Fruit fly (Drosophila melanogaster) whole organism, embryonic: ENCODE data around the gene gro.

ENCODE experiments used
- Atf-2 ChIP-seq: fragments of 200-800 bp; sonication (Bioruptor generic); optimal IDR thresholded peaks from 2 replicates; lab custom pipeline; 2016; ENCODE audit warnings: missing biosample characterization, missing genetic modification characterization
- Bgb ChIP-seq: fragments of 200-800 bp; sonication (Bioruptor generic); IDR thresholded peaks from 2 replicates; pipeline ENCODE4 v1.3.6; 2022; ENCODE audit warnings: missing biosample characterization, missing genetic modification characterization; ENCODE audit not compliant: partially characterized antibody
- CG10209 ChIP-seq: fragments of 200-800 bp; sonication (Bioruptor generic); optimal IDR thresholded peaks from 3 replicates; lab custom pipeline; 2017; ENCODE audit warnings: missing biosample characterization, mild to moderate bottlenecking, missing genetic modification characterization, missing genetic modification reagents
- CG11093 ChIP-seq: fragments of 200-800 bp; sonication (Bioruptor generic); IDR thresholded peaks from 3 replicates; pipeline ENCODE4 v1.3.6; 2022; ENCODE audit warnings: missing biosample characterization, missing genetic modification characterization
- CG11560 ChIP-seq: fragments of 200-800 bp; sonication (Bioruptor generic); IDR thresholded peaks from 3 replicates; pipeline ENCODE4 v1.3.6; 2022; ENCODE audit warnings: missing biosample characterization, missing genetic modification characterization
- CG12155 ChIP-seq: fragments of 200-800 bp; sonication (Bioruptor generic); optimal IDR thresholded peaks from 3 replicates; lab custom pipeline; 2016; ENCODE audit warnings: missing biosample characterization, missing genetic modification characterization
- CG12942 ChIP-seq: fragments of 200-800 bp; sonication (Bioruptor generic); optimal IDR thresholded peaks from 3 replicates; lab custom pipeline; 2016; ENCODE audit warnings: missing biosample characterization, missing genetic modification characterization
- CG14050 ChIP-seq: fragments of 200-800 bp; sonication (Bioruptor generic); IDR thresholded peaks from 3 replicates; pipeline ENCODE4 v1.3.6; 2022; ENCODE audit warnings: missing biosample characterization, missing genetic modification characterization
- CG14441 ChIP-seq: fragments of 200-800 bp; sonication (Bioruptor generic); IDR thresholded peaks from 2 replicates; pipeline ENCODE4 v1.3.6; 2022; ENCODE audit warnings: missing biosample characterization, missing genetic modification characterization
- CG14710 ChIP-seq: fragments of 200-800 bp; sonication (Bioruptor generic); optimal IDR thresholded peaks from 3 replicates; lab custom pipeline; 2019; ENCODE audit warnings: missing biosample characterization, mild to moderate bottlenecking, missing genetic modification characterization, moderate library complexity
- CG16813 ChIP-seq: fragments of 200-800 bp; sonication (Bioruptor generic); IDR thresholded peaks from 3 replicates; pipeline ENCODE4 v1.3.6; 2022; ENCODE audit warnings: missing biosample characterization, missing genetic modification characterization; ENCODE audit not compliant: partially characterized antibody
- CG17912 ChIP-seq: fragments of 200-800 bp; sonication (Bioruptor generic); optimal IDR thresholded peaks from 2 replicates; lab custom pipeline; 2018; ENCODE audit warnings: missing biosample characterization, mild to moderate bottlenecking, missing genetic modification characterization
- CG1792 ChIP-seq: fragments of 200-800 bp; sonication (Bioruptor generic); optimal IDR thresholded peaks from 2 replicates; lab custom pipeline; 2016; ENCODE audit warnings: missing biosample characterization, missing genetic modification characterization
- CG2116 ChIP-seq: fragments of 200-800 bp; sonication (Bioruptor generic); optimal IDR thresholded peaks from 3 replicates; lab custom pipeline; 2018; ENCODE audit warnings: missing biosample characterization, mild to moderate bottlenecking, missing genetic modification characterization
- CG2712 ChIP-seq: fragments of 200-800 bp; optimal IDR thresholded peaks from 3 replicates; lab custom pipeline; 2019; ENCODE audit warnings: missing biosample characterization, mild to moderate bottlenecking, missing genetic modification characterization, moderate library complexity
- CG3065 ChIP-seq: fragments of 200-800 bp; sonication (Bioruptor generic); optimal IDR thresholded peaks from 2 replicates; lab custom pipeline; 2016; ENCODE audit warnings: missing biosample characterization, missing genetic modification characterization
- CG32772 ChIP-seq: fragments of 200-800 bp; sonication (Bioruptor generic); IDR thresholded peaks from 2 replicates; pipeline ENCODE4 v1.3.6; 2022; ENCODE audit warnings: missing biosample characterization, missing genetic modification characterization
- CG3726 ChIP-seq: fragments of 200-800 bp; sonication (Bioruptor generic); IDR thresholded peaks from 3 replicates; pipeline ENCODE4, ENCODE4 v1.3.6; 2022; ENCODE audit warnings: missing biosample characterization, missing genetic modification characterization
- CG42726 ChIP-seq: fragments of 200-800 bp; sonication (Bioruptor generic); IDR thresholded peaks from 2 replicates; pipeline ENCODE4 v1.3.6; 2022; ENCODE audit warnings: missing biosample characterization, missing genetic modification characterization; ENCODE audit not compliant: partially characterized antibody
- CG4617 ChIP-seq: fragments of 200-800 bp; sonication (Bioruptor generic); optimal IDR thresholded peaks from 3 replicates; lab custom pipeline; 2016; ENCODE audit warnings: missing biosample characterization, missing genetic modification characterization, borderline replicate concordance
- CG4707 ChIP-seq: fragments of 200-800 bp; sonication (Bioruptor generic); optimal IDR thresholded peaks from 2 replicates; lab custom pipeline; 2018; ENCODE audit warnings: missing biosample characterization, mild to moderate bottlenecking, missing genetic modification characterization, moderate library complexity
- CG6254 ChIP-seq: fragments of 200-800 bp; sonication (Bioruptor generic); optimal IDR thresholded peaks from 3 replicates; lab custom pipeline; 2017; ENCODE audit warnings: mild to moderate bottlenecking, missing biosample characterization, missing genetic modification reagents, missing genetic modification characterization
- CG9932 ChIP-seq: fragments of 200-800 bp; sonication (Bioruptor generic); IDR thresholded peaks from 2 replicates; pipeline ENCODE4 v1.3.6; 2022; ENCODE audit warnings: missing biosample characterization, missing genetic modification characterization
- D19A ChIP-seq: fragments of 200-800 bp; optimal IDR thresholded peaks from 3 replicates; lab custom pipeline; 2019; ENCODE audit warnings: missing biosample characterization, mild to moderate bottlenecking, missing genetic modification characterization, moderate library complexity
- Dip2 ChIP-seq: fragments of 200-800 bp; sonication (Bioruptor generic); IDR thresholded peaks from 2 replicates; pipeline ENCODE4 v1.3.6; 2022; ENCODE audit warnings: missing biosample characterization, missing genetic modification characterization
- Dll ChIP-seq: fragments of 200-800 bp; sonication (Bioruptor generic); IDR thresholded peaks from 4 replicates; pipeline ENCODE4 v1.3.6; 2022; ENCODE audit warnings: missing biosample characterization, missing genetic modification characterization; ENCODE audit not compliant: partially characterized antibody
- Dp ChIP-seq: fragments of 200-800 bp; sonication (Bioruptor generic); optimal IDR thresholded peaks from 2 replicates; lab custom pipeline; 2018; ENCODE audit warnings: missing biosample characterization, mild to moderate bottlenecking, missing genetic modification characterization, moderate library complexity
- Dref ChIP-seq: fragments of 200-800 bp; sonication (Bioruptor generic); IDR thresholded peaks from 2 replicates; pipeline ENCODE4 v1.3.6; 2022; ENCODE audit warnings: missing biosample characterization, missing genetic modification characterization
- Ets97D ChIP-seq: fragments of 200-800 bp; sonication (Bioruptor generic); optimal IDR thresholded peaks from 3 replicates; lab custom pipeline; 2016; ENCODE audit warnings: missing biosample characterization, missing genetic modification characterization
- H2.0 ChIP-seq: fragments of 200-800 bp; sonication (Bioruptor generic); IDR thresholded peaks from 2 replicates; pipeline ENCODE4 v1.3.6; 2022; ENCODE audit warnings: missing biosample characterization, missing genetic modification characterization
- Kr ChIP-seq: fragments of 200-800 bp; sonication (Bioruptor generic); optimal IDR thresholded peaks from 2 replicates; lab custom pipeline; 2017; ENCODE audit warnings: missing biosample characterization, mild to moderate bottlenecking, missing genetic modification characterization
- Oli ChIP-seq: fragments of 200-800 bp; sonication (Bioruptor generic); optimal IDR thresholded peaks from 2 replicates; lab custom pipeline; 2018; ENCODE audit warnings: missing biosample characterization, mild to moderate bottlenecking, missing genetic modification characterization, moderate library complexity
- Opbp ChIP-seq: fragments of 200-800 bp; sonication (Bioruptor generic); IDR thresholded peaks from 3 replicates; pipeline ENCODE4 v1.3.6; 2022; ENCODE audit warnings: missing biosample characterization, missing genetic modification characterization; ENCODE audit not compliant: partially characterized antibody
- Pdp1 ChIP-seq, 2 experiments: fragments of 200-800 bp; sonication (Bioruptor generic); optimal IDR thresholded peaks; 3 replicates each; lab custom pipeline; 2016; ENCODE audit warnings: missing biosample characterization in 2 of 2, missing genetic modification characterization in 2 of 2, mild to moderate bottlenecking in 1 of 2, moderate library complexity in 1 of 2
- az2 ChIP-seq: fragments of 200-800 bp; sonication (Bioruptor generic); optimal IDR thresholded peaks from 3 replicates; lab custom pipeline; 2016; ENCODE audit warnings: missing biosample characterization, missing genetic modification characterization
- bab2 ChIP-seq: fragments of 200-800 bp; sonication (Bioruptor generic); optimal IDR thresholded peaks from 2 replicates; lab custom pipeline; 2016; ENCODE audit warnings: missing biosample characterization, missing genetic modification characterization
- bowl ChIP-seq: fragments of 200-800 bp; sonication (Bioruptor generic); IDR thresholded peaks from 2 replicates; pipeline ENCODE4 v1.3.6; 2022; ENCODE audit warnings: missing biosample characterization, missing genetic modification characterization
- chinmo ChIP-seq: fragments of 200-800 bp; sonication (Bioruptor generic); IDR thresholded peaks from 4 replicates; pipeline ENCODE4 v1.3.6; 2022; ENCODE audit warnings: missing biosample characterization, missing genetic modification characterization; ENCODE audit not compliant: partially characterized antibody
- dpn ChIP-seq, 2 experiments: fragments of 200-800 bp; sonication (Bioruptor generic); optimal IDR thresholded peaks; 3 replicates each; lab custom pipeline; 2016; ENCODE audit warnings: missing biosample characterization in 2 of 2, missing genetic modification characterization in 2 of 2
- fd64A ChIP-seq: fragments of 200-800 bp; sonication (Bioruptor generic); optimal IDR thresholded peaks from 3 replicates; lab custom pipeline; 2018; ENCODE audit warnings: missing biosample characterization, mild to moderate bottlenecking, missing genetic modification characterization
- gro ChIP-seq: fragments of 200-800 bp; sonication (Bioruptor generic); optimal IDR thresholded peaks from 2 replicates; lab custom pipeline; 2016; ENCODE audit warnings: missing biosample characterization, missing genetic modification characterization
- hb ChIP-seq: fragments of 200-800 bp; sonication (Bioruptor generic); IDR thresholded peaks from 3 replicates; pipeline ENCODE4 v1.3.6; 2022; ENCODE audit warnings: missing biosample characterization, missing genetic modification characterization; ENCODE audit not compliant: partially characterized antibody
- lmd ChIP-seq: fragments of 200-800 bp; sonication (Bioruptor generic); IDR thresholded peaks from 2 replicates; pipeline ENCODE4 v1.3.6; 2022; ENCODE audit warnings: missing biosample characterization, missing genetic modification characterization
- pb ChIP-seq: fragments of 200-800 bp; sonication (Bioruptor generic); optimal IDR thresholded peaks from 3 replicates; lab custom pipeline; 2016; ENCODE audit warnings: missing biosample characterization, missing genetic modification characterization
- rib ChIP-seq: fragments of 200-800 bp; sonication (Bioruptor generic); IDR thresholded peaks from 2 replicates; pipeline ENCODE4 v1.3.6; 2022; ENCODE audit warnings: missing biosample characterization, missing genetic modification characterization
- row ChIP-seq: fragments of 200-800 bp; sonication (Bioruptor generic); IDR thresholded peaks from 3 replicates; pipeline ENCODE4 v1.3.6; 2022; ENCODE audit warnings: missing biosample characterization, missing genetic modification characterization
- so ChIP-seq: fragments of 200-800 bp; sonication (Bioruptor generic); IDR thresholded peaks from 3 replicates; pipeline ENCODE4 v1.3.6; 2022; ENCODE audit warnings: missing biosample characterization, missing genetic modification characterization
- yki ChIP-seq: fragments of >200 bp; optimal IDR thresholded peaks from 3 replicates; lab custom pipeline; 2018
- zen ChIP-seq: fragments of 200-800 bp; sonication (Bioruptor generic); optimal IDR thresholded peaks from 3 replicates; lab custom pipeline; 2018; ENCODE audit warnings: missing biosample characterization, mild to moderate bottlenecking, missing genetic modification characterization, moderate library complexity

Gene gro

dm6 chr3R:26052150-26052908 is 10.8 kb downstream of the gro start, which contains the start of the genes Exo84 and Vps2 (continued):
- TF ChIP-seq CG4617 (GFP tag; lab: Kevin White, UChicago) (no peak), zen (tag; lab: Kevin White, UChicago) (peak; percentile 35), Opbp (GFP tag; lab: Robert Waterston, UW) (no peak), az2 (peak; percentile 41), Pdp1 (GFP tag; optimal IDR thresholded peaks at IDR 0.05; lab: Kevin White, UChicago) (peak in 1 of 2 experiments; percentile 68), rib (no peak), CG2116 (peak; percentile 13), CG2712 (peak; percentile 54), row (GFP tag; lab: Robert Waterston, UW) (peak; percentile 86), bab2 (GFP tag; lab: Kevin White, UChicago) (peak; percentile 38), CG17912 (no peak), D19A (tag; lab: Kevin White, UChicago) (no peak), fd64A (GFP tag; lab: Kevin White, UChicago) (no peak), Dp (GFP tag; lab: Kevin White, UChicago) (no peak), hb (no peak), Oli (tag; lab: Kevin White, UChicago) (peak; percentile 58), CG12942 (peak; percentile 29), dpn (GFP tag; optimal IDR thresholded peaks at IDR 0.05; lab: Kevin White, UChicago) (peak in 1 of 2 experiments; percentile 2), CG3065 (no peak), CG11560 (tag; lab: Robert Waterston, UW) (peak; percentile 13; the same call in 1 of the 3 replicates), H2.0 (GFP tag; lab: Robert Waterston, UW) (0 out of 2 replicates have a peak, but pooled peaks have one; percentile 32), CG12155 (GFP tag; lab: Kevin White, UChicago) (peak; percentile 6)
- TF ChIP-seq, all 482 proteins: peak for 161

- TF ChIP-seq CG6254 (GFP tag; lab: Kevin White, UChicago): peak; percentile 86
- peak; percentile 5 for TF ChIP-seq pb (GFP tag; lab: Kevin White, UChicago)
- peak; percentile 54; the same call in 2 of the 4 replicates for TF ChIP-seq Dll (GFP tag; lab: Robert Waterston, UW)
- TF ChIP-seq CG11560 (tag; lab: Robert Waterston, UW): no peak
- peak; percentile 63 for TF ChIP-seq Bgb (GFP tag; lab: Robert Waterston, UW)
- peak; percentile 66 for TF ChIP-seq CG9932
- peak; percentile 3 for TF ChIP-seq Kr
- peak; percentile 47 for TF ChIP-seq Dref (GFP tag; lab: Robert Waterston, UW)
- no peak for TF ChIP-seq Atf-2 (GFP tag; lab: Kevin White, UChicago)
- TF ChIP-seq CG16813 (GFP tag; lab: Robert Waterston, UW): no peak
- peak; percentile 58; the same call in 1 of the 2 replicates for TF ChIP-seq CG42726
- no peak for TF ChIP-seq Dip2 (GFP tag; lab: Robert Waterston, UW)
- TF ChIP-seq bowl (GFP tag; lab: Robert Waterston, UW): no peak
- peak; percentile 75 for TF ChIP-seq CG10209 (GFP tag; lab: Kevin White, UChicago)
- TF ChIP-seq CG14050 (GFP tag; lab: Robert Waterston, UW): peak; percentile 43
- peak; percentile 37; the same call in 1 of the 2 replicates for TF ChIP-seq lmd (GFP tag; lab: Robert Waterston, UW)
- no peak for TF ChIP-seq CG32772 (GFP tag; lab: Robert Waterston, UW)
- no peak for TF ChIP-seq yki (lab: Kevin White, UChicago)
- peak; percentile 81 for TF ChIP-seq CG14710 (tag; lab: Kevin White, UChicago)
- TF ChIP-seq CG3726 (GFP tag; lab: Robert Waterston, UW): no peak
- peak; percentile 80; the same call in 2 of the 3 replicates for TF ChIP-seq so (GFP tag; lab: Robert Waterston, UW)
- no peak for TF ChIP-seq CG14441 (GFP tag; lab: Robert Waterston, UW)
- no peak for TF ChIP-seq CG1792 (GFP tag; lab: Kevin White, UChicago)
- TF ChIP-seq Ets97D (GFP tag; lab: Kevin White, UChicago): peak; percentile 97
- peak; percentile 88; the same call in 2 of the 4 replicates for TF ChIP-seq chinmo
- TF ChIP-seq gro (GFP tag; lab: Kevin White, UChicago): peak; percentile 73
- TF ChIP-seq CG4707: peak; percentile 79
- TF ChIP-seq CG11093 (GFP tag; lab: Robert Waterston, UW): no peak
Measured at dm6 chr3R:26055214-26055632, 13.7 kb downstream of the gro start, which contains the start of gene Cmpk. TSS of gene Cmpk (minus strand) at chr3R:26055438.
